Fruit fly (Drosophila melanogaster): ENCODE results near the gene PNUTS.

The PNUTS gene

dm6 chr2L:856690-857488 lies 13.4 kb upstream of the PNUTS start:
- peak in 1 of 2 experiments; percentile 1 for TF ChIP-seq CTCF (optimal IDR thresholded peaks at IDR 0.05)
- TF ChIP-seq CG8478 (optimal IDR thresholded peaks at IDR 0.05): no peak

DNA sequence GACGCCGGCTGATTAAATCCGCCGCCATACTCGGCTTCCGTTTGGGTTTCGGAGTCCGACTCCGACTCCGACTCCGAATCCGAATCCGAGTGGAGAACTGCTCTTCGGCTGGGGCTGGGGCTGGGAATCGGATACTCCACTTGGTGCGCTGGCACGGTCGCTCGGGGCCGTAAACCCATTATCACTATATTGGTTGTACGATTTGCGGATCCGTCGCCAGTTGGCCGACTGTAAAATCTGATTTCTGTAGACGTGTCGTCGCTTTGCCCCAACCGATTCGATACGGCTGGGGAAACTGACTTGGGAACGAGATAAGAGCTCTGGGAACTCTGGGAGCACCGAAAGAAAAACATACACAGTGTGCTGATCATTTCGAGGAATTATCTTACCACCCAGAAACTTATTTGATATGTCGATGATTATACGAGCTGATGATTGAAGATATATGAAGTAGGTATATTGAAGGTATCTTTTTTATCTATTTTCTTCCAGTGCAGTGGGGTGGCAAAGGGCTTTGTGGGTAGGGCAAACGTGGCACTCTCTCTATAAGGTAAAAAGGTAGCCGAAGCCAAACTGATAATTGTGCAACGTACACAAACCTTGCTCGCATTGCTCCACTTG lies 12.3 kb upstream of the PNUTS start:
- TF ChIP-seq CG8478 (optimal IDR thresholded peaks at IDR 0.05) (no peak), CTCF (optimal IDR thresholded peaks at IDR 0.05) (no peak)

- TF ChIP-seq CTCF (optimal IDR thresholded peaks at IDR 0.05): no peak
- no peak for TF ChIP-seq CG8478 (optimal IDR thresholded peaks at IDR 0.05)
These were observed 10.4 kb upstream of the PNUTS start, which contains the start of gene CG13950 for dm6 chr2L:859897-860296. CG13950 (plus strand) TSS chr2L:860197.

DNA sequence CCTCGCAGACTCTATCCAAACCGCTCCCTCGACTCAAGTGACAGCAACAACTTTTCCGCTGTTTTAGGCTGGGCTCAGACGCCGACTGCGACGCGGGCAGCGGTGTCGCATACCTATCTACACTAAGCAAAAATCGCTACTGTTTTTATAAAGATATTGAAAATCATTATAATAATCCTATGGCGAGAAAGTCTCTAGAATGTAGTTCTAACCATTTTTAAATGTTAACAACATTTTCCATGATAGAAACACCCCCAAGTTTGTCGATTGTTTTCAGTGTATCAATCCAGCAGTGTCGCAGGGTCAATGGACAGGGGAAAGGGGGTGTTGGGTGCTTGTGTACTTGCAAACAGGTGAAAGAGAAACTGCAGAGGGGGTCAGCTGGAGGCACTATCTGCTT lies 4.4 kb upstream of the PNUTS start:
- no peak for TF ChIP-seq CG8478 (optimal IDR thresholded peaks at IDR 0.05)
- no peak for TF ChIP-seq CTCF (optimal IDR thresholded peaks at IDR 0.05)

dm6 chr2L:866950-867744 lies 3.1 kb upstream of the PNUTS start:
- TF ChIP-seq CG8478 (optimal IDR thresholded peaks at IDR 0.05) (no peak), CTCF (optimal IDR thresholded peaks at IDR 0.05) (no peak)

- no peak for TF ChIP-seq CG8478 (optimal IDR thresholded peaks at IDR 0.05)
These were observed 2.2 kb upstream of the PNUTS start, which contains the start of gene aru for dm6 chr2L:867899-868605. aru (minus strand) TSS chr2L:868354.

DNA sequence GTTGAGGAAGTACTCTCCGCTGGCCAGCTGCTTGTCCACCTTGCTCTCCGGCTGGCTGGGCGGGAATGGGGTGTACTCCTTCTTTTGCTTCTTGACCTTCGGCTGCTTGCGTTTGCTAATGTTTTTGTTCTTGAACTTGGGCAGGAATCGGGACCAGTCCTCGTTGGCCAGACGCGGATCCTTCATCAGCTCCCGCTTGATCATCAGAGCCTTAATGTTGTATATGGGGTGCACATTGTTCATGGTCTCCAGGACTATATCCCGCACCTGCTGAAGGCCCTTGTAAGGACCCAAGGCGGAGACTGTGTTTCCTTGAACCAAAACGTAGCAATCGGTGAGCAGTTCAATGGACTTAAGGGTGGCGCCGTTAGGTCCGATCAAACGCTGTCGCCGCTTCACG lies 1.3 kb upstream of the PNUTS start:
- TF ChIP-seq CG8478 (optimal IDR thresholded peaks at IDR 0.05): no peak
- no peak for TF ChIP-seq CTCF (optimal IDR thresholded peaks at IDR 0.05)

dm6 chr2L:869497-870040 lies 696 bp upstream of the PNUTS start, which contains the start of gene dbe:
dbe (minus strand) TSS chr2L:869857.
- TF ChIP-seq CTCF (optimal IDR thresholded peaks at IDR 0.05) (no peak), CG8478 (optimal IDR thresholded peaks at IDR 0.05) (no peak)

- TF ChIP-seq CTCF (optimal IDR thresholded peaks at IDR 0.05) (peak in 1 of 2 experiments; percentile 43), CG8478 (optimal IDR thresholded peaks at IDR 0.05) (no peak)
These were observed 619 bp downstream of the PNUTS start for dm6 chr2L:870749-871418.

- no peak for TF ChIP-seq CG8478 (optimal IDR thresholded peaks at IDR 0.05)
- TF ChIP-seq CTCF (optimal IDR thresholded peaks at IDR 0.05): peak; percentile 88 to 96
These were observed 1.2 kb downstream of the PNUTS start for dm6 chr2L:871419-871846.

DNA sequence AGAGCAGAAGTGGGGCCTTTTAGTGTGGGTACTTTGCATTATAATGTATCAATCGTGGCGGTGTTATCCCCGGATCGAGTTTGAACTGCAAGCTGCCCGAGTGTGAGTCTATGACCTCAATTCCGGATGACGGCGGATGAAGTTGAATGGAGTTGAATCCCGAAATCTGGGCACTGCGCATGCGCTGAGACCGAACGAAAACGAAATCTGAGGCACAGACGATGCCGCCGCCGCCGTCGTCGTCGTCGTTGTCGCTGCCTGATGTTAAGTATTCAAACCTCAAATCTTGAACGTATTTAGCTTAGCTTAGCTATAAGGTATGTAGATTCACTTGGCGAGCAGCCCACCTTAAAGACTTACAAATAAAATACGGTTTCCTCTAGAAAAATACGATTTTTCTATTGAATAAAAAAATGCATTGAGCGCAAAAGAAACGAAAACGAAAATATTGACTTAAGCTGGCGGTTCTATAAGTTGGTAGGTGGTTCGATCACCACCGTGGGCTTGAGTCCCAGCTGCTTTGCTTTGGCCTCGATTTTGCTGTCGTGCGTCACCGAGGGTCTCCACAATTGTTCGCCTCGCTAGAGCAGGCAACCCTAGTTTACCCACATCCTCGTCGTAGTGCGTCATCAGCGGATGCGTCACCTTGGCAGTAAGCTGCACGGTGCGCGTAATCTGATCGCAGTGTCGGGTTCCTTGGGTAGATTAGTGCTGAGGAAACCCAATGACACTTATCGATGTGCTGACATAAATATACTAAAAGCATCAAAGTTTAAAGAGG lies 3.6 kb downstream of the PNUTS start:
- no peak for TF ChIP-seq CG8478 (optimal IDR thresholded peaks at IDR 0.05)
- TF ChIP-seq CTCF (optimal IDR thresholded peaks at IDR 0.05): no peak

DNA sequence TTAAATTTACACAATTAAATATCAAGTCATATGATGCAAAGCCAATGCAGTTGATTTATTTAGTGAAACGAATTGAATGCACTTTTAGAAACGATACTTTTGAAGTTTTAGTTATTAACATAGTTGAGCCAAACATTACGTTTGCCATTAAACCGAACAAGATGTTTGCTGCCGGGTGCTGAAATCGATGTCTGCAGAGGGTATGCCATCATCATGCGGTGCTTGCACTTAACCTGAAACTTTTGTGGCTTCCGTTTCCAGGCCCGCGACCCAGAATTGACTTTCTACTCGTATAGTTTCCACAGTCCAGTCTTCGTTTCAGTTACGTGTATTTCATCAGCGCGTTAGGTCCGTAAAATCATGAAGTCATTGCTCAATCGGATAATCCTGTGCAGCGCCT lies 6.7 kb downstream of the PNUTS start, which contains the start of gene ninaA:
ninaA (plus strand) TSS at position 301 of the 400 bp plus-strand sequence.
- TF ChIP-seq CTCF (optimal IDR thresholded peaks at IDR 0.05) (no peak), CG8478 (optimal IDR thresholded peaks at IDR 0.05) (no peak)

- TF ChIP-seq CG8478 (optimal IDR thresholded peaks at IDR 0.05) (no peak), CTCF (optimal IDR thresholded peaks at IDR 0.05) (peak; percentile 37 to 39)
These were observed 14.7 kb downstream of the PNUTS start, which contains the start of gene CG15824 for dm6 chr2L:884970-885369. CG15824 (minus strand) TSS chr2L:885141.

Measured in S2 (cell line).